Worm (Caenorhabditis elegans) whole organism, L4 larva: ENCODE data around the gene pxf-1.

Source experiments
- F26F4.8 ChIP-seq: fragments of 200-800 bp; sonication (Bioruptor generic); conservative IDR thresholded peaks from 2 replicates; pipeline ENCODE4 v1.3.6; 2022; ENCODE audit warnings: missing genetic modification characterization, missing compliant biosample characterization
- egl-27 ChIP-seq: sonication (generic microtip); optimal IDR thresholded peaks from 3 replicates; lab custom pipeline; 2017; ENCODE audit warnings: missing biosample characterization, missing genetic modification reagents, missing genetic modification characterization
- spr-1 ChIP-seq: sonication (generic microtip); optimal IDR thresholded peaks from 2 replicates; lab custom pipeline; 2016; ENCODE audit warnings: mild to moderate bottlenecking, missing genetic modification characterization, missing compliant biosample characterization

- TF ChIP-seq F26F4.8 (GFP tag; lab: Robert Waterston, UW) (no peak), spr-1 (tag; lab: Kevin White, UChicago) (no peak), egl-27 (tag; lab: Kevin White, UChicago) (no peak)
Observed at ce11 chrIV:10157489-10158088, 16.6 kb downstream of the pxf-1 start, which contains the start of gene ttr-53.
